Fruit fly (Drosophila melanogaster): ENCODE measurements around the gene FarO.
A peak's percentile ranks its signal among the peaks of the same experiment; 100 is the strongest.

FarO gene

dm6 chrX:2157929-2158610 is 45.6 kb downstream of the FarO start:
- peak; percentile 74 for TF ChIP-seq Abd-B (GFP tag; optimal IDR thresholded peaks at IDR 0.05)
- peak; percentile 83 for TF ChIP-seq N (GFP tag; optimal IDR thresholded peaks at IDR 0.05)
- TF ChIP-seq Hr78 (GFP tag; optimal IDR thresholded peaks at IDR 0.05) = peak; percentile 46
- no peak for TF ChIP-seq Jra (GFP tag; optimal IDR thresholded peaks at IDR 0.05)
- peak; percentile 2 for TF ChIP-seq Sp1 (GFP tag; optimal IDR thresholded peaks at IDR 0.05)

dm6 chrX:2155868-2156267 is 47.8 kb downstream of the FarO start:
- TF ChIP-seq rgr (GFP tag; optimal IDR thresholded peaks at IDR 0.05) (peak; percentile 4), fru (GFP tag; optimal IDR thresholded peaks at IDR 0.05) (peak; percentile 30), h (GFP tag; optimal IDR thresholded peaks at IDR 0.05) (peak; percentile 7), N (GFP tag; optimal IDR thresholded peaks at IDR 0.05) (peak; percentile 24), Dif (GFP tag; optimal IDR thresholded peaks at IDR 0.05; ENCODE audit: partially characterized antibody) (peak; percentile 12), dmrt93B (GFP tag; optimal IDR thresholded peaks at IDR 0.05) (no peak), br (GFP tag; optimal IDR thresholded peaks at IDR 0.05) (no peak), dl (GFP tag; optimal IDR thresholded peaks at IDR 0.05; ENCODE audit: insufficient read depth in 1 of 2, partially characterized antibody in 2 of 2) (no peak), Abd-B (GFP tag; optimal IDR thresholded peaks at IDR 0.05) (no peak), tai (GFP tag; optimal IDR thresholded peaks at IDR 0.05) (no peak), psq (GFP tag; optimal IDR thresholded peaks at IDR 0.05) (peak; percentile 5), foxo (GFP tag; optimal IDR thresholded peaks at IDR 0.05) (peak in 1 of 2 experiments; percentile 21)

Data from whole organism, wandering third instar larva.